Worm (Caenorhabditis elegans): ENCODE measurements around the gene F26H11.8.

F26H11.8 gene

ce11 chrII:14381450-14381849 lies 6.9 kb upstream of the F26H11.8 start, which contains the start of gene sdz-26:
TSS of gene sdz-26 (plus strand) at chrII:14381750.
- TF ChIP-seq dao-5 (tag; optimal IDR thresholded peaks at IDR 0.05) (no peak), him-1 (tag; optimal IDR thresholded peaks at IDR 0.05) (no peak)

ce11 chrII:14383644-14384043 lies 4.7 kb upstream of the F26H11.8 start, which contains the start of gene mes-2:
TSS of gene mes-2 (plus strand) at chrII:14383973.
- peak; percentile 69 for TF ChIP-seq W03F9.2 (tag; optimal IDR thresholded peaks at IDR 0.05)
- TF ChIP-seq him-1 (tag; optimal IDR thresholded peaks at IDR 0.05), result no peak
- TF ChIP-seq dao-5 (tag; optimal IDR thresholded peaks at IDR 0.05), result no peak

ce11 chrII:14390036-14390763 lies 1.9 kb downstream of the F26H11.8 start, which contains the start of the genes kbp-3 and nurf-1:
TSS of gene kbp-3 (minus strand) at chrII:14390078.
TSS of gene nurf-1 (plus strand) at chrII:14390713.
- TF ChIP-seq him-1 (tag; optimal IDR thresholded peaks at IDR 0.05) (no peak), W03F9.2 (tag; optimal IDR thresholded peaks at IDR 0.05) (peak; percentile 68)

ce11 chrII:14393766-14394165 lies 5.5 kb downstream of the F26H11.8 start:
- TF ChIP-seq dao-5 (tag; optimal IDR thresholded peaks at IDR 0.05) (no peak), him-1 (tag; optimal IDR thresholded peaks at IDR 0.05) (no peak), W03F9.2 (tag; optimal IDR thresholded peaks at IDR 0.05) (no peak)

ce11 chrII:14399595-14399994 lies 11.3 kb downstream of the F26H11.8 start:
- TF ChIP-seq him-1 (tag; optimal IDR thresholded peaks at IDR 0.05) (no peak), W03F9.2 (tag; optimal IDR thresholded peaks at IDR 0.05) (peak; percentile 88)

- TF ChIP-seq W03F9.2 (tag; optimal IDR thresholded peaks at IDR 0.05) (no peak), dao-5 (tag; optimal IDR thresholded peaks at IDR 0.05) (no peak), him-1 (tag; optimal IDR thresholded peaks at IDR 0.05) (no peak)
Measured at ce11 chrII:14401098-14401497, 12.8 kb downstream of the F26H11.8 start.

- TF ChIP-seq W03F9.2 (tag; optimal IDR thresholded peaks at IDR 0.05) (no peak), dao-5 (tag; optimal IDR thresholded peaks at IDR 0.05) (no peak), him-1 (tag; optimal IDR thresholded peaks at IDR 0.05) (no peak)
Measured at ce11 chrII:14404266-14404665, 16.0 kb downstream of the F26H11.8 start.

ce11 chrII:14404741-14405488 lies 16.6 kb downstream of the F26H11.8 start:
- TF ChIP-seq him-1 (tag; optimal IDR thresholded peaks at IDR 0.05), result no peak
- peak; percentile 34 for TF ChIP-seq W03F9.2 (tag; optimal IDR thresholded peaks at IDR 0.05)

- TF ChIP-seq him-1 (tag; optimal IDR thresholded peaks at IDR 0.05) (no peak), W03F9.2 (tag; optimal IDR thresholded peaks at IDR 0.05) (no peak), dao-5 (tag; optimal IDR thresholded peaks at IDR 0.05) (no peak)
Measured at ce11 chrII:14405489-14406059, 17.3 kb downstream of the F26H11.8 start.

ce11 chrII:14406117-14406935 lies 18.0 kb downstream of the F26H11.8 start:
- TF ChIP-seq him-1 (tag; optimal IDR thresholded peaks at IDR 0.05), result no peak
- no peak for TF ChIP-seq W03F9.2 (tag; optimal IDR thresholded peaks at IDR 0.05)
- TF ChIP-seq dao-5 (tag; optimal IDR thresholded peaks at IDR 0.05), result no peak

ce11 chrII:14407332-14408270 lies 19.3 kb downstream of the F26H11.8 start:
- no peak for TF ChIP-seq him-1 (tag; optimal IDR thresholded peaks at IDR 0.05)
- TF ChIP-seq dao-5 (tag; optimal IDR thresholded peaks at IDR 0.05), result no peak
- peak; percentile 47 for TF ChIP-seq W03F9.2 (tag; optimal IDR thresholded peaks at IDR 0.05)

ce11 chrII:14408312-14408711 lies 20.0 kb downstream of the F26H11.8 start, which contains the start of gene F26H11.4:
TSS of gene F26H11.4 (plus strand) at chrII:14408612.
- no peak for TF ChIP-seq dao-5 (tag; optimal IDR thresholded peaks at IDR 0.05)
- no peak for TF ChIP-seq him-1 (tag; optimal IDR thresholded peaks at IDR 0.05)
- no peak for TF ChIP-seq W03F9.2 (tag; optimal IDR thresholded peaks at IDR 0.05)
